Worm (Caenorhabditis elegans) whole organism, young adult: Measurements from ENCODE around the gene B0244.4.

ENCODE experiments used
- B0019.2 ChIP-seq: fragments of 200-800 bp; sonication (Bioruptor generic); conservative IDR thresholded peaks from 2 replicates; pipeline ENCODE4 v1.3.6; 2022; ENCODE audit warnings: missing genetic modification reagents, missing genetic modification characterization, missing compliant biosample characterization
- C17E4.6 ChIP-seq: fragments of 200-800 bp; sonication (Bioruptor generic); IDR thresholded peaks from 2 replicates; pipeline ENCODE4 v1.3.6; 2022; ENCODE audit warnings: missing genetic modification reagents, missing genetic modification characterization, missing compliant biosample characterization
- F10E7.11 ChIP-seq: sonication (generic microtip); optimal IDR thresholded peaks from 2 replicates; lab custom pipeline; 2017; ENCODE audit warnings: mild to moderate bottlenecking, missing genetic modification characterization, moderate library complexity, missing compliant biosample characterization
- F22D6.2 ChIP-seq: sonication (generic microtip); optimal IDR thresholded peaks from 2 replicates; lab custom pipeline; 2016; ENCODE audit warnings: mild to moderate bottlenecking, missing genetic modification characterization, missing compliant biosample characterization
- F39B2.1 ChIP-seq: fragments of 200-800 bp; sonication (Bioruptor generic); IDR thresholded peaks from 2 replicates; pipeline ENCODE4 v1.3.6; 2022; ENCODE audit warnings: missing genetic modification reagents, missing genetic modification characterization, missing compliant biosample characterization
- K12H6.12 ChIP-seq: fragments of 200-800 bp; sonication (Bioruptor generic); optimal IDR thresholded peaks from 2 replicates; lab custom pipeline; 2018; ENCODE audit warnings: mild to moderate bottlenecking, missing genetic modification characterization, missing compliant biosample characterization
- T26A5.8 ChIP-seq: sonication (generic microtip); optimal IDR thresholded peaks from 2 replicates; lab custom pipeline; 2016; ENCODE audit warnings: missing genetic modification characterization, missing compliant biosample characterization
- Y53F4B.3 ChIP-seq: fragments of 200-800 bp; sonication (Bioruptor generic); IDR thresholded peaks from 2 replicates; pipeline ENCODE4 v1.3.6; 2022; ENCODE audit warnings: missing genetic modification reagents, missing genetic modification characterization, missing compliant biosample characterization
- Y95B8A.8 ChIP-seq: fragments of 200-800 bp; sonication (Bioruptor generic); IDR thresholded peaks from 2 replicates; pipeline ENCODE4 v1.3.6; 2022; ENCODE audit warnings: missing genetic modification reagents, missing genetic modification characterization, missing compliant biosample characterization
- athp-1 ChIP-seq: sonication (generic microtip); optimal IDR thresholded peaks from 2 replicates; lab custom pipeline; 2017; ENCODE audit warnings: mild to moderate bottlenecking, missing genetic modification characterization, missing compliant biosample characterization
- attf-5 ChIP-seq: fragments of 200-800 bp; sonication (Bioruptor generic); optimal IDR thresholded peaks from 2 replicates; lab custom pipeline; 2018; ENCODE audit warnings: mild to moderate bottlenecking, missing genetic modification characterization, missing compliant biosample characterization
- bed-1 ChIP-seq: fragments of 200-800 bp; sonication (Bioruptor generic); IDR thresholded peaks from 2 replicates; pipeline ENCODE4 v1.3.6; 2022; ENCODE audit warnings: missing genetic modification reagents, missing genetic modification characterization, missing compliant biosample characterization
- bed-2 ChIP-seq: fragments of 200-800 bp; sonication (Bioruptor generic); IDR thresholded peaks from 2 replicates; pipeline ENCODE4 v1.3.6; 2022; ENCODE audit warnings: missing genetic modification reagents, missing genetic modification characterization, missing compliant biosample characterization
- ccch-3 ChIP-seq: fragments of 200-800 bp; sonication (Bioruptor generic); optimal IDR thresholded peaks from 2 replicates; lab custom pipeline; 2018; ENCODE audit warnings: mild to moderate bottlenecking, missing genetic modification characterization, missing compliant biosample characterization
- ceh-100 ChIP-seq: fragments of 200-800 bp; sonication (Bioruptor generic); IDR thresholded peaks from 2 replicates; pipeline ENCODE4 v1.3.6; 2022; ENCODE audit warnings: missing genetic modification reagents, missing genetic modification characterization, missing compliant biosample characterization
- ceh-27 ChIP-seq: fragments of 200-800 bp; sonication (Bioruptor generic); optimal IDR thresholded peaks from 2 replicates; lab custom pipeline; 2018; ENCODE audit warnings: mild to moderate bottlenecking, missing genetic modification characterization, moderate library complexity, missing compliant biosample characterization
- ceh-40 ChIP-seq: fragments of 200-800 bp; sonication (Bioruptor generic); IDR thresholded peaks from 2 replicates; pipeline ENCODE4 v1.3.6; 2022; ENCODE audit warnings: missing genetic modification characterization, missing compliant biosample characterization
- dox-1 ChIP-seq: fragments of 200-800 bp; sonication (Bioruptor generic); IDR thresholded peaks from 2 replicates; pipeline ENCODE4 v1.3.6; 2022; ENCODE audit warnings: missing genetic modification reagents, missing genetic modification characterization, missing compliant biosample characterization
- egrh-3 ChIP-seq: fragments of 200-800 bp; sonication (Bioruptor generic); IDR thresholded peaks from 2 replicates; pipeline ENCODE4 v1.3.6; 2022; ENCODE audit warnings: missing genetic modification reagents, missing genetic modification characterization, missing compliant biosample characterization
- ekl-4 ChIP-seq: fragments of 200-800 bp; sonication (Bioruptor generic); IDR thresholded peaks from 2 replicates; pipeline ENCODE4 v1.3.6; 2022; ENCODE audit warnings: missing genetic modification reagents, missing genetic modification characterization, missing compliant biosample characterization
- gei-17 ChIP-seq: fragments of 200-800 bp; sonication (Bioruptor generic); optimal IDR thresholded peaks from 2 replicates; lab custom pipeline; 2018; ENCODE audit warnings: mild to moderate bottlenecking, missing genetic modification characterization, missing compliant biosample characterization
- hlh-12 ChIP-seq: sonication (generic microtip); optimal IDR thresholded peaks from 2 replicates; lab custom pipeline; 2016; ENCODE audit warnings: missing genetic modification characterization, missing compliant biosample characterization
- hlh-26 ChIP-seq: fragments of 200-800 bp; sonication (Bioruptor generic); conservative IDR thresholded peaks from 2 replicates; pipeline ENCODE4 v1.3.6; 2022; ENCODE audit warnings: missing genetic modification reagents, missing genetic modification characterization, missing compliant biosample characterization
- hmg-1.2 ChIP-seq: fragments of 200-800 bp; sonication (Bioruptor generic); IDR thresholded peaks from 2 replicates; pipeline ENCODE4 v1.3.6; 2022; ENCODE audit warnings: missing genetic modification reagents, missing genetic modification characterization, missing compliant biosample characterization
- hrde-1 ChIP-seq: sonication (generic microtip); optimal IDR thresholded peaks from 2 replicates; lab custom pipeline; 2016; ENCODE audit warnings: missing genetic modification characterization, mild to moderate bottlenecking, missing compliant biosample characterization, moderate library complexity, missing genotype, missing genetic modification reagents, borderline replicate concordance
- lin-26 ChIP-seq: fragments of 200-800 bp; sonication (Bioruptor generic); IDR thresholded peaks from 2 replicates; pipeline ENCODE4 v1.3.6; 2022; ENCODE audit warnings: missing genetic modification reagents, missing genetic modification characterization, missing compliant biosample characterization
- lin-40 ChIP-seq: sonication (generic microtip); optimal IDR thresholded peaks from 2 replicates; lab custom pipeline; 2016; ENCODE audit warnings: missing genetic modification characterization, mild to moderate bottlenecking, missing compliant biosample characterization, missing genotype, missing genetic modification reagents
- lsl-1 ChIP-seq: fragments of 200-800 bp; sonication (Bioruptor generic); optimal IDR thresholded peaks from 2 replicates; lab custom pipeline; 2018; ENCODE audit warnings: mild to moderate bottlenecking, missing genetic modification characterization, moderate library complexity, missing compliant biosample characterization
- lsy-27 ChIP-seq: sonication (generic microtip); optimal IDR thresholded peaks from 2 replicates; lab custom pipeline; 2017; ENCODE audit warnings: missing genetic modification characterization, mild to moderate bottlenecking, missing compliant biosample characterization, antibody characterized with exemption, missing genotype, borderline replicate concordance; ENCODE audit not compliant: insufficient read depth
- mxl-1 ChIP-seq: sonication (generic microtip); optimal IDR thresholded peaks from 2 replicates; lab custom pipeline; 2016; ENCODE audit warnings: missing genetic modification characterization, missing compliant biosample characterization
- nfyb-1 ChIP-seq: fragments of 200-800 bp; sonication (Bioruptor generic); IDR thresholded peaks from 2 replicates; pipeline ENCODE4 v1.3.6; 2022; ENCODE audit warnings: missing genetic modification reagents, missing genetic modification characterization, missing compliant biosample characterization
- nhr-179 ChIP-seq: sonication (generic microtip); optimal IDR thresholded peaks from 2 replicates; lab custom pipeline; 2016; ENCODE audit warnings: mild to moderate bottlenecking, missing genetic modification characterization, missing compliant biosample characterization
- nhr-27 ChIP-seq: fragments of 200-800 bp; sonication (Bioruptor generic); optimal IDR thresholded peaks from 2 replicates; lab custom pipeline; 2018; ENCODE audit warnings: mild to moderate bottlenecking, missing genetic modification characterization, moderate library complexity, missing compliant biosample characterization
- nhr-90 ChIP-seq: sonication (generic microtip); optimal IDR thresholded peaks from 2 replicates; lab custom pipeline; 2016; ENCODE audit warnings: missing genotype, mild to moderate bottlenecking, missing genetic modification characterization, missing compliant biosample characterization
- pbrm-1 ChIP-seq: fragments of 200-800 bp; sonication (Bioruptor generic); IDR thresholded peaks from 2 replicates; pipeline ENCODE4 v1.3.6; 2022; ENCODE audit warnings: missing genetic modification reagents, missing genetic modification characterization, missing compliant biosample characterization
- rec-8 ChIP-seq, 2 experiments: sonication (generic microtip); optimal IDR thresholded peaks; 2 replicates each; lab custom pipeline; 2016; ENCODE audit warnings: mild to moderate bottlenecking in 2 of 2, missing genetic modification characterization in 2 of 2, missing genetic modification reagents in 2 of 2, missing genotype in 2 of 2, missing biosample characterization in 1 of 2, missing compliant biosample characterization in 1 of 2, moderate library complexity in 1 of 2
- sdz-38 ChIP-seq: sonication (generic microtip); optimal IDR thresholded peaks from 2 replicates; lab custom pipeline; 2016; ENCODE audit warnings: missing genotype, missing genetic modification characterization, missing compliant biosample characterization
- snpc-1.1 ChIP-seq: sonication (generic microtip); optimal IDR thresholded peaks from 2 replicates; lab custom pipeline; 2017; ENCODE audit warnings: missing genetic modification characterization, mild to moderate bottlenecking, missing compliant biosample characterization, antibody characterized with exemption, moderate library complexity, missing genotype, missing genetic modification reagents; ENCODE audit not compliant: insufficient read depth
- snpc-1.3 ChIP-seq: sonication (generic microtip); optimal IDR thresholded peaks from 2 replicates; lab custom pipeline; 2017; ENCODE audit warnings: missing genetic modification characterization, mild to moderate bottlenecking, missing compliant biosample characterization, antibody characterized with exemption, moderate library complexity, missing genotype, missing genetic modification reagents; ENCODE audit not compliant: insufficient read depth
- ztf-28 ChIP-seq: fragments of 200-800 bp; sonication (Bioruptor generic); IDR thresholded peaks from 2 replicates; pipeline ENCODE4 v1.3.6; 2022; ENCODE audit warnings: missing genetic modification reagents, missing genetic modification characterization, missing compliant biosample characterization
- ztf-3 ChIP-seq: fragments of 200-800 bp; sonication (Bioruptor generic); optimal IDR thresholded peaks from 2 replicates; lab custom pipeline; 2018; ENCODE audit warnings: mild to moderate bottlenecking, missing genetic modification characterization, missing compliant biosample characterization
- ztf-6 ChIP-seq: fragments of 200-800 bp; sonication (Bioruptor generic); IDR thresholded peaks from 2 replicates; pipeline ENCODE4 v1.3.6; 2022; ENCODE audit warnings: missing genetic modification reagents, missing genetic modification characterization, missing compliant biosample characterization

B0244.4 gene

ce11 chrIII:5697963-5698730 lies 49.1 kb upstream of the B0244.4 start, which contains the start of the genes lgg-3 and rgs-5 (continued):
- TF ChIP-seq hlh-12 (no peak), T26A5.8 (tag; lab: Kevin White, UChicago) (no peak), dox-1 (no peak; the same call in 1 of the 2 replicates), C17E4.6 (GFP tag; lab: Robert Waterston, UW) (no peak), Y53F4B.3 (GFP tag; lab: Robert Waterston, UW) (no peak), nfyb-1 (GFP tag; lab: Robert Waterston, UW) (no peak), ztf-3 (GFP tag; lab: Kevin White, UChicago) (no peak), ccch-3 (GFP tag; lab: Kevin White, UChicago) (no peak), F22D6.2 (no peak), bed-2 (GFP tag; lab: Robert Waterston, UW) (no peak), B0019.2 (GFP tag; lab: Robert Waterston, UW) (no peak), hmg-1.2 (GFP tag; lab: Robert Waterston, UW) (peak; percentile 13; the same call in 1 of the 2 replicates), sdz-38 (no peak), ztf-28 (GFP tag; lab: Robert Waterston, UW) (no peak), ekl-4 (GFP tag; lab: Robert Waterston, UW) (0 out of 2 replicates have a peak, but pooled peaks have one; percentile 8), attf-5 (GFP tag; lab: Kevin White, UChicago) (peak; percentile 65), ceh-27 (peak; percentile 12), nhr-27 (tag; lab: Kevin White, UChicago) (no peak), bed-1 (GFP tag; lab: Robert Waterston, UW) (no peak), gei-17 (GFP tag; lab: Kevin White, UChicago) (no peak), nhr-90 (tag; lab: Kevin White, UChicago) (no peak), rec-8 (tag; optimal IDR thresholded peaks at IDR 0.05; lab: Kevin White, UChicago) (no peak), hlh-26 (GFP tag; lab: Robert Waterston, UW) (no peak), nhr-179 (tag; lab: Kevin White, UChicago) (no peak), lsl-1 (GFP tag; lab: Kevin White, UChicago) (peak; percentile 96), F39B2.1 (GFP tag; lab: Robert Waterston, UW) (no peak), ceh-40 (GFP tag; lab: Robert Waterston, UW) (no peak), lsy-27 (tag; lab: Kevin White, UChicago) (no peak), ztf-6 (GFP tag; lab: Robert Waterston, UW) (no peak), lin-26 (GFP tag; lab: Robert Waterston, UW) (no peak), snpc-1.3 (tag; lab: Kevin White, UChicago) (peak; percentile 3), ceh-100 (GFP tag; lab: Robert Waterston, UW) (no peak), K12H6.12 (tag; lab: Kevin White, UChicago) (no peak), athp-1 (tag; lab: Kevin White, UChicago) (peak; percentile 13), lin-40 (tag; lab: Kevin White, UChicago) (no peak), egrh-3 (GFP tag; lab: Robert Waterston, UW) (no peak), Y95B8A.8 (GFP tag; lab: Robert Waterston, UW) (no peak), hrde-1 (tag; lab: Kevin White, UChicago) (no peak), pbrm-1 (no peak), snpc-1.1 (peak; percentile 31), mxl-1 (tag; lab: Kevin White, UChicago) (no peak), F10E7.11 (tag; lab: Kevin White, UChicago) (no peak)
